Fruit fly (Drosophila melanogaster): ENCODE results near the gene Nab2.

The Nab2 gene

dm6 chr3R:24298534-24298936 is 19.7 kb downstream of the Nab2 start (continued):
- TF ChIP-seq Sox102F (GFP tag; optimal IDR thresholded peaks at IDR 0.05): peak; percentile 75
- peak; percentile 44 for TF ChIP-seq CG32006 (GFP tag; optimal IDR thresholded peaks at IDR 0.05)
- TF ChIP-seq CG34406 (GFP tag; optimal IDR thresholded peaks at IDR 0.05): peak; percentile 30
- peak; percentile 66 for TF ChIP-seq esn (GFP tag; optimal IDR thresholded peaks at IDR 0.05)
- TF ChIP-seq Eip93F (GFP tag; optimal IDR thresholded peaks at IDR 0.05): no peak
- TF ChIP-seq Met (GFP tag; optimal IDR thresholded peaks at IDR 0.05): peak; percentile 54
- peak; percentile 19 for TF ChIP-seq CG3032 (tag; optimal IDR thresholded peaks at IDR 0.05)
- TF ChIP-seq CG11762 (GFP tag; optimal IDR thresholded peaks at IDR 0.05; ENCODE audit: insufficient read depth): peak; percentile 7
- TF ChIP-seq CG11294 (GFP tag; IDR thresholded peaks at IDR 0.05): no peak
- TF ChIP-seq Lpt (GFP tag; optimal IDR thresholded peaks at IDR 0.05): no peak
- TF ChIP-seq CG8119 (GFP tag; IDR thresholded peaks at IDR 0.05): no peak
- peak; percentile 39 for TF ChIP-seq OdsH (GFP tag; optimal IDR thresholded peaks at IDR 0.05)
- no peak for TF ChIP-seq CG8319 (GFP tag; optimal IDR thresholded peaks at IDR 0.05)
- TF ChIP-seq Gug (GFP tag; IDR thresholded peaks at IDR 0.05): no peak
- peak; percentile 84 for TF ChIP-seq fkh (GFP tag; optimal IDR thresholded peaks at IDR 0.05)
- TF ChIP-seq CG9139 (GFP tag; optimal IDR thresholded peaks at IDR 0.05): no peak
- TF ChIP-seq dac (GFP tag; optimal IDR thresholded peaks at IDR 0.05): no peak
- no peak for TF ChIP-seq CG7368 (GFP tag; optimal IDR thresholded peaks at IDR 0.05)
- no peak; the same call in 2 of the 3 replicates for TF ChIP-seq CG6163 (GFP tag; IDR thresholded peaks at IDR 0.05)
- no peak for TF ChIP-seq fd85E (GFP tag; optimal IDR thresholded peaks at IDR 0.05)
- no peak for TF ChIP-seq CG6854 (GFP tag; optimal IDR thresholded peaks at IDR 0.05)
- TF ChIP-seq CG6808 (GFP tag; optimal IDR thresholded peaks at IDR 0.05): peak; percentile 31
- no peak for TF ChIP-seq Sox15 (GFP tag; optimal IDR thresholded peaks at IDR 0.05)
- TF ChIP-seq spab (GFP tag; optimal IDR thresholded peaks at IDR 0.05): no peak
- no peak for TF ChIP-seq CG15336 (GFP tag; IDR thresholded peaks at IDR 0.05)
- no peak for TF ChIP-seq CG11902 (GFP tag; optimal IDR thresholded peaks at IDR 0.05)
- peak; percentile 32 for TF ChIP-seq pdm3 (GFP tag; optimal IDR thresholded peaks at IDR 0.05)
- TF ChIP-seq fd59A (GFP tag; optimal IDR thresholded peaks at IDR 0.05): peak; percentile 2

dm6 chr3R:24297444-24298146 is 20.6 kb downstream of the Nab2 start:
- TF ChIP-seq Eip78C (GFP tag) (no peak), Sox14 (GFP tag; optimal IDR thresholded peaks at IDR 0.05) (no peak), Lpt (GFP tag; optimal IDR thresholded peaks at IDR 0.05) (no peak), Sox102F (GFP tag; optimal IDR thresholded peaks at IDR 0.05) (no peak), spab (GFP tag; optimal IDR thresholded peaks at IDR 0.05) (no peak), Eip93F (GFP tag; optimal IDR thresholded peaks at IDR 0.05) (no peak), Ets21C (GFP tag; optimal IDR thresholded peaks at IDR 0.05) (no peak), achi (GFP tag; optimal IDR thresholded peaks at IDR 0.05) (no peak), CG11762 (GFP tag; optimal IDR thresholded peaks at IDR 0.05; ENCODE audit: insufficient read depth) (no peak), Hr4 (GFP tag; optimal IDR thresholded peaks at IDR 0.05) (no peak), salr (GFP tag; optimal IDR thresholded peaks at IDR 0.05) (no peak), CG7368 (GFP tag; optimal IDR thresholded peaks at IDR 0.05) (no peak), CG31627 (GFP tag; optimal IDR thresholded peaks at IDR 0.05) (no peak), CG6808 (GFP tag; optimal IDR thresholded peaks at IDR 0.05) (no peak)

dm6 chr3R:24296913-24297312 is 21.3 kb downstream of the Nab2 start:
- TF ChIP-seq vri (GFP tag; optimal IDR thresholded peaks at IDR 0.05) (peak; percentile 63), Sox102F (GFP tag; optimal IDR thresholded peaks at IDR 0.05) (no peak)

Data from whole organism, prepupa.